Worm (Caenorhabditis elegans): ENCODE measurements around the gene sna-2.

sna-2 gene

DNA sequence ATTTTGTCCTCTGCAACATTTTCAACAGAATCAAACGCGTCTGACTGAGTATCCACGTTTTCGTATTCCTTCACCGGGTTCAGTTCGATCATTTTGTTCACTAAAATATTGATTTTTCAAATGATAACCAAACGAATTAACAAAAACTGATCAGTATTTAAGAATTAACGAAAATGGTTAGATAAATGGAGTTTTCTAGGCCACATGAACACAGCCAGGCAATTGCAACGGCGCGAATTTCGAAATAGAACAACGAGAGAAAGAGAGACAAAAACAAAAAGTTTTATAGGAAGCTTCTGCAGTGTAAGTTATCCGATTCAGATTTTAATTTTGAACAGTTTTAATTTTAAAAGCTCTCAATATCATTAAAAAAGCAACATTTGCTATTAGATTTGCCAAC is at the start of gene sna-2:
TSS of gene sna-2 (minus strand) at position 100 of the 400 bp plus-strand sequence.
- TF ChIP-seq ces-1 (GFP tag; optimal IDR thresholded peaks at IDR 0.05) (peak; percentile 47), nhr-237 (tag; optimal IDR thresholded peaks at IDR 0.05) (peak; percentile 26), lin-13 (tag; optimal IDR thresholded peaks at IDR 0.05) (no peak), mep-1 (tag; optimal IDR thresholded peaks at IDR 0.05) (peak; percentile 32)

- TF ChIP-seq nhr-12 (tag; optimal IDR thresholded peaks at IDR 0.05) (no peak), ceh-83 (GFP tag; optimal IDR thresholded peaks at IDR 0.05) (no peak), ceh-43 (GFP tag; optimal IDR thresholded peaks at IDR 0.05) (no peak), mab-5 (tag; optimal IDR thresholded peaks at IDR 0.05) (no peak), ces-1 (GFP tag; optimal IDR thresholded peaks at IDR 0.05) (no peak), elt-1 (tag; optimal IDR thresholded peaks at IDR 0.05; ENCODE audit: borderline replicate concordance, insufficient read depth) (no peak), mls-2 (tag; optimal IDR thresholded peaks at IDR 0.05) (no peak), unc-120 (tag; optimal IDR thresholded peaks at IDR 0.05; ENCODE audit: poor library complexity, severe bottlenecking) (no peak), lsy-2 (tag; optimal IDR thresholded peaks at IDR 0.05) (no peak), lin-32 (GFP tag; optimal IDR thresholded peaks at IDR 0.05) (no peak), snpc-4 (tag; optimal IDR thresholded peaks at IDR 0.05) (no peak), bed-3 (GFP tag; optimal IDR thresholded peaks at IDR 0.05) (no peak), nhr-28 (tag; optimal IDR thresholded peaks at IDR 0.05) (no peak)
Measured at ce11 chrIV:9825196-9825744, 47.8 kb upstream of the sna-2 start, which contains the start of gene mtr-4. Gene mtr-4, plus strand, starts transcription at chrIV:9825694.

- TF ChIP-seq M03D4.4 (tag; optimal IDR thresholded peaks at IDR 0.05): no peak
- no peak for TF ChIP-seq mls-2 (tag; optimal IDR thresholded peaks at IDR 0.05)
- TF ChIP-seq ceh-43 (GFP tag; optimal IDR thresholded peaks at IDR 0.05): no peak
- no peak for TF ChIP-seq drap-1 (GFP tag; optimal IDR thresholded peaks at IDR 0.05)
- no peak for TF ChIP-seq ces-1 (GFP tag; optimal IDR thresholded peaks at IDR 0.05)
- TF ChIP-seq nhr-2 (tag; optimal IDR thresholded peaks at IDR 0.05): no peak
- no peak for TF ChIP-seq nhr-12 (tag; optimal IDR thresholded peaks at IDR 0.05)
- no peak for TF ChIP-seq bed-3 (GFP tag; optimal IDR thresholded peaks at IDR 0.05)
- no peak for TF ChIP-seq zip-8 (tag; optimal IDR thresholded peaks at IDR 0.05)
- TF ChIP-seq ceh-39 (tag; optimal IDR thresholded peaks at IDR 0.05): no peak
- TF ChIP-seq nhr-28 (tag; optimal IDR thresholded peaks at IDR 0.05): no peak
- no peak for TF ChIP-seq lsy-2 (tag; optimal IDR thresholded peaks at IDR 0.05)
- TF ChIP-seq sptf-1 (tag; optimal IDR thresholded peaks at IDR 0.05): no peak
- no peak for TF ChIP-seq mep-1 (tag; optimal IDR thresholded peaks at IDR 0.05)
- no peak for TF ChIP-seq elt-1 (tag; optimal IDR thresholded peaks at IDR 0.05; ENCODE audit: borderline replicate concordance, insufficient read depth)
- no peak for TF ChIP-seq flh-1 (GFP tag; optimal IDR thresholded peaks at IDR 0.05)
- no peak for TF ChIP-seq snpc-4 (tag; optimal IDR thresholded peaks at IDR 0.05)
- TF ChIP-seq sem-2 (GFP tag; optimal IDR thresholded peaks at IDR 0.05): no peak
- TF ChIP-seq unc-62 (GFP tag; optimal IDR thresholded peaks at IDR 0.05): no peak
- TF ChIP-seq unc-39 (tag; optimal IDR thresholded peaks at IDR 0.05): no peak
Measured at ce11 chrIV:9824480-9824879, 47.0 kb upstream of the sna-2 start, which contains the start of gene catp-6. Gene catp-6, minus strand, starts transcription at chrIV:9824580.

DNA sequence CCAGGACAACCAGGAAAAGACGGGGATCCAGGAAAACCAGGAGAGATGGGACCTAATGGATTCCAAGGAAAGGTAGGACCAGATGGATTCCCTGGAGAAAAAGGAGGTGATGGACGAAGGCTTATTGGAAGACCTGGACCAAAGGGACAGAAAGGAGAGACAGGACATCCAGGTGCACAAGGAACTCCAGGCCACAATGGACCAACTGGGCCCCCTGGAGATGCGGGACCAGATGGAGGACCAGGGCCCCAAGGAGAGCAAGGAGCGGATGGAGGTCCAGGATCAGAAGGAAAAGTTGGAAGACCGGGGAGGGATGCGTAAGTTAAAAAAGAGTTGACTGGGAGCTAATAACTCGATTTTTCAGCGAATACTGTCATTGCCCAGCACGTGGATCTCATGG is 45.2 kb upstream of the sna-2 start:
- TF ChIP-seq mls-2 (tag; optimal IDR thresholded peaks at IDR 0.05): no peak
- TF ChIP-seq drap-1 (GFP tag; optimal IDR thresholded peaks at IDR 0.05): no peak
- TF ChIP-seq pha-4 (tag; optimal IDR thresholded peaks at IDR 0.05): no peak
- no peak for TF ChIP-seq sem-2 (GFP tag; optimal IDR thresholded peaks at IDR 0.05)
- TF ChIP-seq unc-39 (tag; optimal IDR thresholded peaks at IDR 0.05): no peak
- TF ChIP-seq unc-120 (tag; optimal IDR thresholded peaks at IDR 0.05; ENCODE audit: poor library complexity, severe bottlenecking): no peak
- TF ChIP-seq elt-1 (tag; optimal IDR thresholded peaks at IDR 0.05; ENCODE audit: borderline replicate concordance, insufficient read depth): no peak
- TF ChIP-seq lin-13 (tag; optimal IDR thresholded peaks at IDR 0.05): no peak
- no peak for TF ChIP-seq nhr-237 (tag; optimal IDR thresholded peaks at IDR 0.05)
- TF ChIP-seq blmp-1 (tag; optimal IDR thresholded peaks at IDR 0.05): no peak

ce11 chrIV:9821621-9822020 is 44.2 kb upstream of the sna-2 start, which contains the start of gene col-123:
Gene col-123, plus strand, starts transcription at chrIV:9821921.
- TF ChIP-seq unc-120 (tag; optimal IDR thresholded peaks at IDR 0.05; ENCODE audit: poor library complexity, severe bottlenecking) (no peak), elt-3 (tag; optimal IDR thresholded peaks at IDR 0.05) (no peak), M03D4.4 (tag; optimal IDR thresholded peaks at IDR 0.05) (no peak), ztf-11 (tag; optimal IDR thresholded peaks at IDR 0.05) (no peak), ces-1 (GFP tag; optimal IDR thresholded peaks at IDR 0.05) (no peak), hlh-1 (tag; optimal IDR thresholded peaks at IDR 0.05) (no peak), unc-39 (tag; optimal IDR thresholded peaks at IDR 0.05) (no peak), elt-1 (tag; optimal IDR thresholded peaks at IDR 0.05; ENCODE audit: borderline replicate concordance, insufficient read depth) (no peak), lin-32 (GFP tag; optimal IDR thresholded peaks at IDR 0.05) (no peak), lin-13 (tag; optimal IDR thresholded peaks at IDR 0.05) (no peak), snpc-4 (tag; optimal IDR thresholded peaks at IDR 0.05) (no peak), drap-1 (GFP tag; optimal IDR thresholded peaks at IDR 0.05) (no peak), sem-2 (GFP tag; optimal IDR thresholded peaks at IDR 0.05) (no peak), nhr-28 (tag; optimal IDR thresholded peaks at IDR 0.05) (no peak), mls-2 (tag; optimal IDR thresholded peaks at IDR 0.05) (no peak), pha-4 (tag; optimal IDR thresholded peaks at IDR 0.05) (no peak), zip-8 (tag; optimal IDR thresholded peaks at IDR 0.05) (no peak), lsy-2 (tag; optimal IDR thresholded peaks at IDR 0.05) (no peak), ceh-39 (tag; optimal IDR thresholded peaks at IDR 0.05) (no peak), flh-1 (GFP tag; optimal IDR thresholded peaks at IDR 0.05) (no peak)
